Worm (Caenorhabditis elegans) whole organism, late embryonic: ENCODE data around the gene H32C10.1.

ENCODE experiments used
- ama-1 ChIP-seq: fragments of 150-350 bp; optimal IDR thresholded peaks from 2 replicates; lab custom pipeline; 2014
- ceh-18 ChIP-seq: sonication (generic microtip); optimal IDR thresholded peaks from 2 replicates; lab custom pipeline; 2016; ENCODE audit warnings: missing genetic modification characterization, missing compliant biosample characterization
- ceh-45 ChIP-seq: fragments of 200-800 bp; sonication (Bioruptor generic); IDR thresholded peaks from 2 replicates; pipeline ENCODE4 v1.3.6; 2022; ENCODE audit warnings: missing genetic modification reagents, missing genetic modification characterization, missing compliant biosample characterization
- elt-2 ChIP-seq: sonication (generic microtip); optimal IDR thresholded peaks from 2 replicates; lab custom pipeline; 2016; ENCODE audit warnings: missing genetic modification reagents, missing genetic modification characterization, missing compliant biosample characterization
- fax-1 ChIP-seq: sonication (generic microtip); optimal IDR thresholded peaks from 2 replicates; lab custom pipeline; 2016; ENCODE audit warnings: missing genotype, missing genetic modification characterization, missing compliant biosample characterization
- hlh-15 ChIP-seq: sonication (generic microtip); optimal IDR thresholded peaks from 2 replicates; lab custom pipeline; 2016; ENCODE audit warnings: missing genetic modification characterization, missing compliant biosample characterization
- nhr-11 ChIP-seq: fragments of 150-350 bp; optimal IDR thresholded peaks from 2 replicates; lab custom pipeline; 2014; ENCODE audit warnings: missing biosample characterization, missing genetic modification characterization
- npax-4 ChIP-seq: sonication (generic microtip); optimal IDR thresholded peaks from 2 replicates; lab custom pipeline; 2016; ENCODE audit warnings: missing genetic modification characterization, missing compliant biosample characterization
- pha-4 ChIP-seq: fragments of 150-350 bp; optimal IDR thresholded peaks from 2 replicates; lab custom pipeline; 2018; ENCODE audit warnings: missing biosample characterization, missing genetic modification reagents, missing genetic modification characterization
- pqm-1 ChIP-seq: sonication (generic microtip); optimal IDR thresholded peaks from 2 replicates; lab custom pipeline; 2016; ENCODE audit warnings: missing genetic modification characterization, missing compliant biosample characterization
- ref-2 ChIP-seq: sonication (generic microtip); optimal IDR thresholded peaks from 2 replicates; lab custom pipeline; 2016; ENCODE audit warnings: missing genetic modification characterization, missing compliant biosample characterization
- tbx-7 ChIP-seq: sonication (generic microtip); optimal IDR thresholded peaks from 2 replicates; lab custom pipeline; 2016; ENCODE audit warnings: missing genotype, missing genetic modification characterization, missing compliant biosample characterization
- unc-55 ChIP-seq: sonication (generic microtip); optimal IDR thresholded peaks from 2 replicates; lab custom pipeline; 2017; ENCODE audit warnings: missing biosample characterization, missing genetic modification reagents, missing genetic modification characterization
- unc-86 ChIP-seq: sonication (generic microtip); optimal IDR thresholded peaks from 2 replicates; lab custom pipeline; 2016; ENCODE audit warnings: missing genetic modification characterization, missing compliant biosample characterization

DNA sequence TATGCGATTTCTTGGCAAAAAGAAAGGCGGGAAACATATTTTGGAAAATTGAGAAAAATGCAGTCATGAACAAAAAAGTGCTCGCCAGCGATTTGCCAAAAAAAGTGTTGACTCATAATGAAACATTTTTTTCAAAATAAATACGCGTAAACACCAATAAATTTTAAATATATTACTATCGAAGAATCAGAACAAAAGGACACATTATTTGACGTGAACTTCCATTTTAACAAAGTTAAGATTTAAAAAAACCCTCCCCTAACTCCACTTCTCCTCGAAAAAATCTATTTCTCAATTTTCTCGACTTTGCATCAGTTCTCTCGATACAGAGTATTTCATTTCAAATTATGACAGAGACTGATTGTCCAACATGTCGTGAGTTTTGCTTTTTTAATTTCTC is 37.8 kb upstream of the H32C10.1 start, which contains the start of gene pck-3:
- TF ChIP-seq ceh-45 (GFP tag; lab: Robert Waterston, UW) (no peak), tbx-7 (tag; lab: Kevin White, UChicago) (no peak), npax-4 (no peak), ama-1 (no peak), hlh-15 (tag; lab: Kevin White, UChicago) (no peak), ref-2 (tag; lab: Kevin White, UChicago) (no peak), unc-86 (no peak), fax-1 (tag; lab: Kevin White, UChicago) (no peak), unc-55 (no peak), elt-2 (no peak), pha-4 (tag; lab: Kevin White, UChicago) (no peak), pqm-1 (no peak), ceh-18 (tag; lab: Kevin White, UChicago) (no peak), nhr-11 (tag; lab: Kevin White, UChicago) (no peak)
